Worm (Caenorhabditis elegans) whole organism, L2 larva: ENCODE results near the gene C34E10.10.

Experiments
- C34F6.9 ChIP-seq: fragments of 150-350 bp; optimal IDR thresholded peaks from 2 replicates; lab custom pipeline; 2014; ENCODE audit warnings: missing biosample characterization, missing genetic modification characterization
- F13H6.1 ChIP-seq: sonication (generic microtip); optimal IDR thresholded peaks from 2 replicates; lab custom pipeline; 2016; ENCODE audit warnings: missing genetic modification characterization, missing compliant biosample characterization
- R02D3.7 ChIP-seq: fragments of 150-350 bp; optimal IDR thresholded peaks from 2 replicates; lab custom pipeline; 2014; ENCODE audit warnings: missing biosample characterization, missing genetic modification characterization
- Y55F3AM.14 ChIP-seq: fragments of 200-800 bp; sonication (Bioruptor generic); optimal IDR thresholded peaks from 2 replicates; lab custom pipeline; 2018; ENCODE audit warnings: mild to moderate bottlenecking, missing genetic modification characterization, missing compliant biosample characterization
- ZK546.5 ChIP-seq: sonication (generic microtip); optimal IDR thresholded peaks from 2 replicates; lab custom pipeline; 2017; ENCODE audit warnings: missing biosample characterization, missing genetic modification characterization
- alr-1 ChIP-seq: fragments of 150-350 bp; optimal IDR thresholded peaks from 2 replicates; lab custom pipeline; 2014; ENCODE audit warnings: missing biosample characterization, missing genetic modification characterization
- aly-2 ChIP-seq: fragments of 150-350 bp; optimal IDR thresholded peaks from 2 replicates; lab custom pipeline; 2014; ENCODE audit warnings: missing biosample characterization, missing genetic modification characterization
- ama-1 ChIP-seq: fragments of 150-350 bp; optimal IDR thresholded peaks from 2 replicates; lab custom pipeline; 2018; ENCODE audit warnings: inconsistent platforms
- blmp-1 ChIP-seq: sonication (generic microtip); optimal IDR thresholded peaks from 2 replicates; lab custom pipeline; 2017; ENCODE audit warnings: missing genetic modification characterization, mild to moderate bottlenecking, missing compliant biosample characterization, antibody characterized with exemption, moderate library complexity; ENCODE audit not compliant: insufficient read depth
- ceh-16 ChIP-seq: fragments of 150-350 bp; optimal IDR thresholded peaks from 2 replicates; lab custom pipeline; 2014; ENCODE audit warnings: missing biosample characterization, missing genetic modification characterization
- ceh-82 ChIP-seq: fragments of 150-350 bp; optimal IDR thresholded peaks from 2 replicates; lab custom pipeline; 2014; ENCODE audit warnings: missing biosample characterization, missing genetic modification characterization
- crh-2 ChIP-seq: sonication (generic microtip); optimal IDR thresholded peaks from 2 replicates; lab custom pipeline; 2017; ENCODE audit warnings: missing biosample characterization, missing genetic modification characterization
- dmd-4 ChIP-seq: sonication (generic microtip); optimal IDR thresholded peaks from 2 replicates; lab custom pipeline; 2017; ENCODE audit warnings: missing biosample characterization, missing genetic modification characterization
- egl-27 ChIP-seq: sonication (generic microtip); optimal IDR thresholded peaks from 3 replicates; lab custom pipeline; 2017; ENCODE audit warnings: missing biosample characterization, missing genetic modification reagents, missing genetic modification characterization
- elt-1 ChIP-seq: fragments of 150-350 bp; optimal IDR thresholded peaks from 2 replicates; lab custom pipeline; 2014; ENCODE audit warnings: missing biosample characterization, missing genetic modification characterization
- elt-3 ChIP-seq: sonication (generic microtip); optimal IDR thresholded peaks from 2 replicates; lab custom pipeline; 2017; ENCODE audit warnings: missing biosample characterization, missing genetic modification characterization
- fos-1 ChIP-seq: fragments of 150-350 bp; optimal IDR thresholded peaks from 2 replicates; lab custom pipeline; 2014; ENCODE audit warnings: missing biosample characterization, missing genetic modification characterization
- gmeb-1 ChIP-seq: fragments of 150-350 bp; optimal IDR thresholded peaks from 2 replicates; lab custom pipeline; 2014; ENCODE audit warnings: missing biosample characterization, missing genetic modification characterization
- lin-11 ChIP-seq: fragments of 150-350 bp; sonication (generic microtip); optimal IDR thresholded peaks from 2 replicates; lab custom pipeline; 2014; ENCODE audit warnings: missing biosample characterization, missing genetic modification characterization, inconsistent platforms, mixed read lengths
- lin-13 ChIP-seq: fragments of 150-350 bp; optimal IDR thresholded peaks from 2 replicates; lab custom pipeline; 2014; ENCODE audit warnings: missing biosample characterization, missing genetic modification reagents, missing genetic modification characterization
- lin-39 ChIP-seq: fragments of 150-350 bp; optimal IDR thresholded peaks from 2 replicates; lab custom pipeline; 2014; ENCODE audit warnings: missing biosample characterization, missing genetic modification reagents, missing genetic modification characterization
- lsy-2 ChIP-seq, 2 experiments: fragments of 150-350 bp in 1 of 2; sonication (generic microtip) in 1 of 2; optimal IDR thresholded peaks; 2 replicates each; lab custom pipeline; 2014 to 2017; ENCODE audit warnings: missing biosample characterization in 2 of 2, missing genetic modification characterization in 2 of 2
- mab-5 ChIP-seq: fragments of 150-350 bp; optimal IDR thresholded peaks from 2 replicates; lab custom pipeline; 2014; ENCODE audit warnings: missing biosample characterization, missing genetic modification characterization
- mbf-1 ChIP-seq: sonication (generic microtip); optimal IDR thresholded peaks from 2 replicates; lab custom pipeline; 2017; ENCODE audit warnings: missing biosample characterization, missing genetic modification characterization
- mdl-1 ChIP-seq, 2 experiments: fragments of 150-350 bp in 1 of 2; sonication (generic microtip) in 1 of 2; optimal IDR thresholded peaks; 2 replicates each; lab custom pipeline; 2017; ENCODE audit warnings: missing biosample characterization in 2 of 2, missing genetic modification characterization in 2 of 2
- nhr-10 ChIP-seq: sonication (generic microtip); optimal IDR thresholded peaks from 2 replicates; lab custom pipeline; 2017; ENCODE audit warnings: missing biosample characterization, missing genetic modification characterization
- nhr-11 ChIP-seq: fragments of 150-350 bp; optimal IDR thresholded peaks from 2 replicates; lab custom pipeline; 2014; ENCODE audit warnings: missing biosample characterization, missing genetic modification characterization
- nhr-12 ChIP-seq: fragments of 150-350 bp; optimal IDR thresholded peaks from 2 replicates; lab custom pipeline; 2014; ENCODE audit warnings: missing biosample characterization, missing genetic modification characterization
- nhr-129 ChIP-seq: fragments of 150-350 bp; optimal IDR thresholded peaks from 2 replicates; lab custom pipeline; 2014; ENCODE audit warnings: missing biosample characterization, missing genetic modification characterization
- nhr-21 ChIP-seq: fragments of 150-350 bp; optimal IDR thresholded peaks from 2 replicates; lab custom pipeline; 2014; ENCODE audit warnings: missing biosample characterization, missing genetic modification characterization
- nhr-23 ChIP-seq: fragments of 150-350 bp; optimal IDR thresholded peaks from 2 replicates; lab custom pipeline; 2014; ENCODE audit warnings: missing biosample characterization, missing genetic modification reagents, missing genetic modification characterization
- nhr-237 ChIP-seq: fragments of 150-350 bp; optimal IDR thresholded peaks from 2 replicates; lab custom pipeline; 2014; ENCODE audit warnings: missing biosample characterization, missing genetic modification characterization
- nhr-25 ChIP-seq: fragments of 150-350 bp; sonication (generic microtip); optimal IDR thresholded peaks from 3 replicates; lab custom pipeline; 2014; ENCODE audit warnings: missing biosample characterization, missing genetic modification characterization
- nhr-6 ChIP-seq: fragments of 150-350 bp; optimal IDR thresholded peaks from 2 replicates; lab custom pipeline; 2014; ENCODE audit warnings: missing biosample characterization, missing genetic modification characterization
- nhr-77 ChIP-seq: fragments of 150-350 bp; optimal IDR thresholded peaks from 2 replicates; lab custom pipeline; 2014; ENCODE audit warnings: missing biosample characterization, missing genetic modification characterization
- peb-1 ChIP-seq: fragments of 150-350 bp; optimal IDR thresholded peaks from 2 replicates; lab custom pipeline; 2014; ENCODE audit warnings: missing biosample characterization, missing genetic modification characterization
- sem-4 ChIP-seq: fragments of 150-350 bp; optimal IDR thresholded peaks from 2 replicates; lab custom pipeline; 2014; ENCODE audit warnings: missing biosample characterization, missing genetic modification reagents, missing genetic modification characterization
- skn-1 ChIP-seq: sonication (generic microtip); optimal IDR thresholded peaks from 2 replicates; lab custom pipeline; 2017; ENCODE audit warnings: missing biosample characterization, missing genetic modification characterization
- sma-3 ChIP-seq: sonication (generic microtip); optimal IDR thresholded peaks from 2 replicates; lab custom pipeline; 2016; ENCODE audit warnings: missing genetic modification reagents, missing genetic modification characterization, missing compliant biosample characterization
- sma-9 ChIP-seq, 2 experiments: fragments of 150-350 bp in 1 of 2; sonication (generic microtip) in 1 of 2; optimal IDR thresholded peaks; 2 replicates each; lab custom pipeline; 2014 to 2016; ENCODE audit warnings: missing genetic modification characterization in 2 of 2, mild to moderate bottlenecking in 1 of 2, missing biosample characterization in 1 of 2, missing compliant biosample characterization in 1 of 2, missing genetic modification reagents in 1 of 2, moderate library complexity in 1 of 2
- snpc-4 ChIP-seq: fragments of 150-350 bp; optimal IDR thresholded peaks from 2 replicates; lab custom pipeline; 2014; ENCODE audit warnings: missing biosample characterization, missing genetic modification characterization
- unc-39 ChIP-seq: fragments of 150-350 bp; optimal IDR thresholded peaks from 2 replicates; lab custom pipeline; 2014; ENCODE audit warnings: missing biosample characterization, missing genetic modification characterization
- unc-55 ChIP-seq: fragments of 150-350 bp; sonication (generic microtip); optimal IDR thresholded peaks from 3 replicates; lab custom pipeline; 2014; ENCODE audit warnings: missing biosample characterization, missing genetic modification reagents, missing genetic modification characterization
- unc-62 ChIP-seq: fragments of 150-350 bp; optimal IDR thresholded peaks from 2 replicates; lab custom pipeline; 2014; ENCODE audit warnings: missing biosample characterization, missing genetic modification reagents, missing genetic modification characterization
- zag-1 ChIP-seq: fragments of 150-350 bp; optimal IDR thresholded peaks from 2 replicates; lab custom pipeline; 2014; ENCODE audit warnings: missing biosample characterization, missing genetic modification characterization
- ztf-1 ChIP-seq: fragments of 200-800 bp; sonication (Bioruptor generic); conservative IDR thresholded peaks from 2 replicates; pipeline ENCODE4 v1.3.6; 2022; ENCODE audit warnings: missing genetic modification characterization, missing compliant biosample characterization
- ztf-11 ChIP-seq: sonication (generic microtip); optimal IDR thresholded peaks from 2 replicates; lab custom pipeline; 2017; ENCODE audit warnings: missing biosample characterization, missing genetic modification characterization
- ztf-4 ChIP-seq: fragments of 150-350 bp; optimal IDR thresholded peaks from 2 replicates; lab custom pipeline; 2014; ENCODE audit warnings: missing biosample characterization, missing genetic modification characterization

Gene C34E10.10

DNA sequence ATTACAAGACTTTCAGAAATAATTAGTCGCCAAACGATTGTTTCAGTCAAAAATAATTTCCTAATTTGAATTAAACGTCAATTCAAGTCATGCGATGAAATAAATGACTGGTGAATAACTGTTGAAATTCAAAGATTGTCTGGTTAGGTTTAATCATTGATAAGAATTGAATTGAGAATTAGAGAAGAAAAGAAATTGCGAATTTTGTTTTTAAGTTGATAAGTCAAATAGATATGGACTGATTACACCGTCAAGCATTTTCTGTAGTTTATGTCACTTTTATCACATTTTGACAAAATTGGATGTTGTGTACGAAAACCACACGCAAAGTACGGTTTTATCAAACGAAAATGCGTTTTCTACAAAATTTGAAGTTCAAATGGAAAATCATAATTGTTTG is 26.4 kb downstream of the C34E10.10 start:
- TF ChIP-seq unc-55 (GFP tag; lab: Kevin White, UChicago), result no peak
- no peak for TF ChIP-seq lin-39
- no peak for TF ChIP-seq blmp-1 (tag; lab: Kevin White, UChicago)
- TF ChIP-seq ama-1 (lab: Kevin White, UChicago), result no peak
- no peak for TF ChIP-seq Y55F3AM.14 (GFP tag; lab: Kevin White, UChicago)
- no peak for TF ChIP-seq elt-3
- TF ChIP-seq ZK546.5 (tag; lab: Kevin White, UChicago), result no peak
- TF ChIP-seq fos-1 (tag; lab: Kevin White, UChicago), result peak; percentile 97
- TF ChIP-seq sem-4 (tag; lab: Kevin White, UChicago), result no peak
- TF ChIP-seq ztf-4 (tag; lab: Kevin White, UChicago), result no peak
- no peak for TF ChIP-seq unc-39 (tag; lab: Kevin White, UChicago)
- no peak for TF ChIP-seq dmd-4 (tag; lab: Kevin White, UChicago)
- peak; percentile 58 for TF ChIP-seq gmeb-1 (tag; lab: Kevin White, UChicago)
- TF ChIP-seq mab-5 (tag; lab: Kevin White, UChicago), result no peak
- no peak for TF ChIP-seq lin-13 (GFP tag; lab: Kevin White, UChicago)
- TF ChIP-seq nhr-11 (tag; lab: Kevin White, UChicago), result no peak
- TF ChIP-seq mbf-1, result no peak
- TF ChIP-seq C34F6.9 (tag; lab: Kevin White, UChicago), result peak; percentile 14
- TF ChIP-seq nhr-23 (tag; lab: Kevin White, UChicago), result no peak
- TF ChIP-seq peb-1 (tag; lab: Kevin White, UChicago), result no peak
- no peak for TF ChIP-seq alr-1 (tag; lab: Kevin White, UChicago)
- TF ChIP-seq ztf-11, result no peak
- TF ChIP-seq ceh-82 (tag; lab: Kevin White, UChicago), result no peak
- peak; percentile 25 for TF ChIP-seq nhr-21 (tag; lab: Kevin White, UChicago)
- peak; percentile 53 for TF ChIP-seq nhr-25
- TF ChIP-seq zag-1, result no peak
- no peak for TF ChIP-seq R02D3.7 (tag; lab: Kevin White, UChicago)
- TF ChIP-seq ztf-1 (GFP tag; lab: Robert Waterston, UW), result no peak
- peak; percentile 30 for TF ChIP-seq nhr-129 (tag; lab: Kevin White, UChicago)
- peak; percentile 88 for TF ChIP-seq crh-2 (tag; lab: Kevin White, UChicago)
- no peak for TF ChIP-seq nhr-77
- TF ChIP-seq elt-1 (tag; lab: Kevin White, UChicago), result no peak
- TF ChIP-seq ceh-16 (tag; lab: Kevin White, UChicago), result no peak
- peak; percentile 69 for TF ChIP-seq sma-9 (GFP tag; optimal IDR thresholded peaks at IDR 0.05; lab: Kevin White, UChicago)
- no peak for TF ChIP-seq sma-9 (tag; optimal IDR thresholded peaks at IDR 0.05; lab: Kevin White, UChicago)
- no peak for TF ChIP-seq egl-27 (tag; lab: Kevin White, UChicago)
- TF ChIP-seq skn-1 (tag; lab: Kevin White, UChicago), result no peak
- TF ChIP-seq lsy-2 (tag; optimal IDR thresholded peaks at IDR 0.05; lab: Kevin White, UChicago), result peak in 1 of 2 experiments; percentile 28
- no peak for TF ChIP-seq nhr-237 (tag; lab: Kevin White, UChicago)
- TF ChIP-seq nhr-10 (tag; lab: Kevin White, UChicago), result no peak
- TF ChIP-seq unc-62 (GFP tag; lab: Kevin White, UChicago), result no peak
- TF ChIP-seq F13H6.1, result peak; percentile 1
- TF ChIP-seq nhr-12 (tag; lab: Kevin White, UChicago), result no peak
- no peak for TF ChIP-seq lin-11 (tag; lab: Kevin White, UChicago)
- peak; percentile 44 for TF ChIP-seq sma-3 (GFP tag; lab: Kevin White, UChicago)
- no peak for TF ChIP-seq aly-2 (tag; lab: Kevin White, UChicago)
- no peak for TF ChIP-seq nhr-6 (tag; lab: Kevin White, UChicago)
- TF ChIP-seq snpc-4, result no peak
- TF ChIP-seq mdl-1 (tag; optimal IDR thresholded peaks at IDR 0.05; lab: Kevin White, UChicago), result no peak
